Fruit fly (Drosophila melanogaster) whole organism, embryonic: ENCODE measurements around the gene AlaRS.

ENCODE experiments used
- Abd-B ChIP-seq: fragments of 200-800 bp; sonication (Bioruptor generic); optimal IDR thresholded peaks from 2 replicates; lab custom pipeline; 2018; ENCODE audit warnings: missing biosample characterization, mild to moderate bottlenecking, missing genetic modification characterization, moderate library complexity
- B-H1 ChIP-seq: fragments of 200-800 bp; sonication (Bioruptor generic); IDR thresholded peaks from 3 replicates; pipeline ENCODE4 v1.3.6; 2022; ENCODE audit warnings: missing biosample characterization, missing genetic modification characterization
- CG10209 ChIP-seq: fragments of 200-800 bp; sonication (Bioruptor generic); optimal IDR thresholded peaks from 3 replicates; lab custom pipeline; 2017; ENCODE audit warnings: missing biosample characterization, mild to moderate bottlenecking, missing genetic modification characterization, missing genetic modification reagents
- CG10366 ChIP-seq: fragments of 200-800 bp; sonication (Bioruptor generic); IDR thresholded peaks from 2 replicates; pipeline ENCODE4 v1.3.6; 2022; ENCODE audit warnings: missing biosample characterization, missing genetic modification characterization
- CG10979 ChIP-seq: fragments of 200-800 bp; sonication (Bioruptor generic); optimal IDR thresholded peaks from 2 replicates; lab custom pipeline; 2018; ENCODE audit warnings: missing biosample characterization, mild to moderate bottlenecking, missing genetic modification characterization, moderate library complexity
- CG11093 ChIP-seq: fragments of 200-800 bp; sonication (Bioruptor generic); IDR thresholded peaks from 3 replicates; pipeline ENCODE4 v1.3.6; 2022; ENCODE audit warnings: missing biosample characterization, missing genetic modification characterization
- CG1233 ChIP-seq: fragments of 200-800 bp; sonication (Bioruptor generic); optimal IDR thresholded peaks from 4 replicates; lab custom pipeline; 2018; ENCODE audit warnings: missing biosample characterization, mild to moderate bottlenecking, missing genetic modification characterization
- CG13296 ChIP-seq: fragments of 200-800 bp; sonication (Bioruptor generic); optimal IDR thresholded peaks from 3 replicates; lab custom pipeline; 2018; ENCODE audit warnings: missing biosample characterization, mild to moderate bottlenecking, missing genetic modification characterization
- CG17385 ChIP-seq: fragments of 200-800 bp; sonication (Bioruptor generic); optimal IDR thresholded peaks from 3 replicates; lab custom pipeline; 2018; ENCODE audit warnings: missing biosample characterization, mild to moderate bottlenecking, missing genetic modification characterization
- CG17829 ChIP-seq: fragments of 200-800 bp; optimal IDR thresholded peaks from 2 replicates; lab custom pipeline; 2019; ENCODE audit warnings: missing biosample characterization, mild to moderate bottlenecking, missing genetic modification characterization, moderate library complexity
- CG18619 ChIP-seq: fragments of 200-800 bp; sonication (Bioruptor generic); optimal IDR thresholded peaks from 3 replicates; lab custom pipeline; 2017; ENCODE audit warnings: missing biosample characterization, mild to moderate bottlenecking, missing genetic modification characterization
- CG2202 ChIP-seq: fragments of 200-800 bp; sonication (Bioruptor generic); optimal IDR thresholded peaks from 2 replicates; lab custom pipeline; 2018; ENCODE audit warnings: missing biosample characterization, mild to moderate bottlenecking, missing genetic modification characterization
- CG30020 ChIP-seq: fragments of 200-800 bp; optimal IDR thresholded peaks from 2 replicates; lab custom pipeline; 2019; ENCODE audit warnings: missing biosample characterization, mild to moderate bottlenecking, missing genetic modification characterization, moderate library complexity
- CG33557 ChIP-seq: fragments of 200-800 bp; sonication (Bioruptor generic); optimal IDR thresholded peaks from 2 replicates; lab custom pipeline; 2019; ENCODE audit warnings: missing biosample characterization, mild to moderate bottlenecking, missing genetic modification characterization, moderate library complexity
- CG5953 ChIP-seq: fragments of 200-800 bp; sonication (Bioruptor generic); IDR thresholded peaks from 2 replicates; pipeline ENCODE4 v1.3.6; 2022; ENCODE audit warnings: missing biosample characterization, missing genetic modification characterization
- CG8290 ChIP-seq, 3 experiments: fragments of 200-800 bp; sonication (Bioruptor generic); optimal IDR thresholded peaks; 2 replicates each; lab custom pipeline; 2016 to 2019; ENCODE audit warnings: missing biosample characterization in 3 of 3, missing genetic modification characterization in 3 of 3, mild to moderate bottlenecking in 2 of 3, moderate library complexity in 1 of 3
- CG8765 ChIP-seq: fragments of 200-800 bp; sonication (Bioruptor generic); IDR thresholded peaks from 2 replicates; pipeline ENCODE4 v1.3.6; 2022; ENCODE audit warnings: missing biosample characterization, missing genetic modification characterization
- CG9727 ChIP-seq: fragments of 200-800 bp; sonication (Bioruptor generic); optimal IDR thresholded peaks from 3 replicates; lab custom pipeline; 2017; ENCODE audit warnings: missing biosample characterization, mild to moderate bottlenecking, missing genetic modification characterization
- CG9876 ChIP-seq: fragments of 200-800 bp; sonication (Bioruptor generic); optimal IDR thresholded peaks from 2 replicates; lab custom pipeline; 2016; ENCODE audit warnings: missing biosample characterization, missing genetic modification characterization
- D19B ChIP-seq: fragments of 200-800 bp; sonication (Bioruptor generic); optimal IDR thresholded peaks from 2 replicates; lab custom pipeline; 2017; ENCODE audit warnings: missing biosample characterization, mild to moderate bottlenecking, missing genetic modification characterization
- Fer3 ChIP-seq: fragments of 200-800 bp; sonication (Bioruptor generic); optimal IDR thresholded peaks from 2 replicates; lab custom pipeline; 2018; ENCODE audit warnings: missing biosample characterization, mild to moderate bottlenecking, missing genetic modification characterization, moderate library complexity
- Hand ChIP-seq: fragments of 200-800 bp; sonication (Bioruptor generic); optimal IDR thresholded peaks from 2 replicates; lab custom pipeline; 2017; ENCODE audit warnings: mild to moderate bottlenecking, missing biosample characterization, missing genetic modification reagents, missing genetic modification characterization
- HmgZ ChIP-seq: fragments of 200-800 bp; sonication (Bioruptor generic); optimal IDR thresholded peaks from 2 replicates; lab custom pipeline; 2018; ENCODE audit warnings: missing biosample characterization, mild to moderate bottlenecking, missing genetic modification characterization
- Hr51 ChIP-seq, 2 experiments: fragments of 200-800 bp; sonication (Bioruptor generic); optimal IDR thresholded peaks; 2 replicates in 1 of 2; 3 replicates in 1 of 2; lab custom pipeline; 2016 to 2018; ENCODE audit warnings: missing biosample characterization in 2 of 2, missing genetic modification characterization in 2 of 2, mild to moderate bottlenecking in 1 of 2, moderate library complexity in 1 of 2
- Kr ChIP-seq: fragments of 200-800 bp; sonication (Bioruptor generic); optimal IDR thresholded peaks from 2 replicates; lab custom pipeline; 2017; ENCODE audit warnings: missing biosample characterization, mild to moderate bottlenecking, missing genetic modification characterization
- Lim3 ChIP-seq: fragments of 200-800 bp; sonication (Bioruptor generic); IDR thresholded peaks from 2 replicates; pipeline ENCODE4 v1.3.6; 2022; ENCODE audit warnings: missing biosample characterization, missing genetic modification characterization
- Max ChIP-seq: fragments of 200-800 bp; sonication (Bioruptor generic); optimal IDR thresholded peaks from 2 replicates; lab custom pipeline; 2016; ENCODE audit warnings: missing biosample characterization, mild to moderate bottlenecking, missing genetic modification characterization
- Med ChIP-seq: fragments of 200-800 bp; sonication (Bioruptor generic); peaks from one replicate; lab custom pipeline; 2016; ENCODE audit warnings: missing biosample characterization, missing genetic modification characterization, mild to moderate bottlenecking, inconsistent platforms, moderate library complexity
- Pdp1 ChIP-seq, 2 experiments: fragments of 200-800 bp; sonication (Bioruptor generic); optimal IDR thresholded peaks; 3 replicates each; lab custom pipeline; 2016; ENCODE audit warnings: missing biosample characterization in 2 of 2, missing genetic modification characterization in 2 of 2, mild to moderate bottlenecking in 1 of 2, moderate library complexity in 1 of 2
- Scr ChIP-seq: fragments of 200-800 bp; sonication (Bioruptor generic); IDR thresholded peaks from 2 replicates; pipeline ENCODE4 v1.3.6; 2022; ENCODE audit warnings: missing biosample characterization, missing genetic modification characterization; ENCODE audit not compliant: partially characterized antibody
- Spps ChIP-seq: fragments of 200-800 bp; sonication (Bioruptor generic); optimal IDR thresholded peaks from 2 replicates; lab custom pipeline; 2018; ENCODE audit warnings: missing biosample characterization, mild to moderate bottlenecking, missing genetic modification characterization
- Trl ChIP-seq, 3 experiments: fragments of >200 bp in 2 of 3; fragments of 200-800 bp in 1 of 3; sonication (Bioruptor generic) in 1 of 3; optimal IDR thresholded peaks; 2 replicates in 1 of 3; 3 replicates in 2 of 3; lab custom pipeline; 2016 to 2017; ENCODE audit warnings: missing biosample characterization in 1 of 3, missing genetic modification characterization in 1 of 3
- ap ChIP-seq: fragments of 200-800 bp; sonication (Bioruptor generic); IDR thresholded peaks from 2 replicates; pipeline ENCODE4 v1.3.6; 2022; ENCODE audit warnings: missing biosample characterization, missing genetic modification characterization
- bab2 ChIP-seq: fragments of 200-800 bp; sonication (Bioruptor generic); optimal IDR thresholded peaks from 2 replicates; lab custom pipeline; 2016; ENCODE audit warnings: missing biosample characterization, missing genetic modification characterization
- dmrt99B ChIP-seq: fragments of 200-800 bp; sonication (Bioruptor generic); optimal IDR thresholded peaks from 2 replicates; lab custom pipeline; 2018; ENCODE audit warnings: missing biosample characterization, mild to moderate bottlenecking, missing genetic modification characterization, moderate library complexity
- eyg ChIP-seq: fragments of 200-800 bp; sonication (Bioruptor generic); optimal IDR thresholded peaks from 3 replicates; lab custom pipeline; 2016; ENCODE audit warnings: missing biosample characterization, missing genetic modification characterization
- fd3F ChIP-seq: fragments of 200-800 bp; sonication (Bioruptor generic); optimal IDR thresholded peaks from 2 replicates; lab custom pipeline; 2018; ENCODE audit warnings: missing biosample characterization, mild to moderate bottlenecking, missing genetic modification characterization, moderate library complexity
- gfzf ChIP-seq: fragments of 200-800 bp; sonication (Bioruptor generic); optimal IDR thresholded peaks from 2 replicates; lab custom pipeline; 2016; ENCODE audit warnings: missing biosample characterization, mild to moderate bottlenecking, missing genetic modification characterization, moderate library complexity
- jumu ChIP-seq: fragments of 200-800 bp; sonication (Bioruptor generic); optimal IDR thresholded peaks from 3 replicates; lab custom pipeline; 2016; ENCODE audit warnings: missing biosample characterization, missing genetic modification characterization
- lov ChIP-seq, 2 experiments: fragments of 200-800 bp in 1 of 2; fragments of >200 bp in 1 of 2; sonication (Bioruptor generic) in 1 of 2; IDR thresholded peaks in 1 of 2; optimal IDR thresholded peaks in 1 of 2; 2 replicates in 1 of 2; 3 replicates in 1 of 2; pipeline versions ENCODE4 v1.3.6 to Lab custom; 2017 to 2022; ENCODE audit warnings: missing biosample characterization in 1 of 2, missing genetic modification characterization in 1 of 2
- mirr ChIP-seq: fragments of 200-800 bp; sonication (Bioruptor generic); optimal IDR thresholded peaks from 3 replicates; lab custom pipeline; 2018; ENCODE audit warnings: missing biosample characterization, mild to moderate bottlenecking, missing genetic modification characterization
- oc ChIP-seq: fragments of 200-800 bp; sonication (Bioruptor generic); optimal IDR thresholded peaks from 2 replicates; lab custom pipeline; 2018; ENCODE audit warnings: missing biosample characterization, mild to moderate bottlenecking, missing genetic modification characterization, moderate library complexity
- psq ChIP-seq: fragments of 200-800 bp; sonication (Bioruptor generic); optimal IDR thresholded peaks from 2 replicates; lab custom pipeline; 2017; ENCODE audit warnings: missing biosample characterization, missing genetic modification characterization
- pum ChIP-seq: fragments of 200-800 bp; sonication (Bioruptor generic); optimal IDR thresholded peaks from 2 replicates; lab custom pipeline; 2016; ENCODE audit warnings: missing biosample characterization, missing genetic modification characterization
- repo ChIP-seq: fragments of 200-800 bp; sonication (Bioruptor generic); optimal IDR thresholded peaks from 2 replicates; lab custom pipeline; 2016; ENCODE audit warnings: missing biosample characterization, missing genetic modification characterization
- sob ChIP-seq: fragments of 200-800 bp; sonication (Bioruptor generic); IDR thresholded peaks from 2 replicates; pipeline ENCODE4 v1.3.6; 2022; ENCODE audit warnings: missing biosample characterization, missing genetic modification characterization
- trem ChIP-seq: fragments of 200-800 bp; optimal IDR thresholded peaks from 3 replicates; lab custom pipeline; 2019; ENCODE audit warnings: missing biosample characterization, mild to moderate bottlenecking, missing genetic modification characterization, moderate library complexity

AlaRS gene

dm6 chr2L:8364006-8364956 is 17.3 kb downstream of the AlaRS start, which contains the start of the genes RpS13 and CSN8 (continued):
- TF ChIP-seq CG8765 (no peak), Kr (no peak), CG30020 (tag; lab: Kevin White, UChicago) (peak; percentile 64), HmgZ (tag; lab: Kevin White, UChicago) (peak; percentile 36), CG33557 (GFP tag; lab: Kevin White, UChicago) (no peak), CG11093 (GFP tag; lab: Robert Waterston, UW) (no peak), pum (GFP tag; lab: Kevin White, UChicago) (no peak), eyg (no peak), Abd-B (no peak), lov (optimal IDR thresholded peaks at IDR 0.05; lab: Kevin White, UChicago) (no peak), lov (GFP tag; IDR thresholded peaks at IDR 0.05; lab: Robert Waterston, UW) (no peak), gfzf (GFP tag; lab: Kevin White, UChicago) (peak; percentile 85), trem (tag; lab: Kevin White, UChicago) (peak; percentile 87), fd3F (GFP tag; lab: Kevin White, UChicago) (no peak), CG9876 (GFP tag; lab: Kevin White, UChicago) (no peak), mirr (GFP tag; lab: Kevin White, UChicago) (no peak), D19B (GFP tag; lab: Kevin White, UChicago) (no peak), CG5953 (GFP tag; lab: Robert Waterston, UW) (no peak), CG8290 (GFP tag; optimal IDR thresholded peaks at IDR 0.05; lab: Kevin White, UChicago) (no peak), CG8290 (tag; optimal IDR thresholded peaks at IDR 0.05; lab: Kevin White, UChicago) (peak in 1 of 2 experiments; percentile 36), CG10979 (tag; lab: Kevin White, UChicago) (peak; percentile 20), Lim3 (GFP tag; lab: Robert Waterston, UW) (no peak), Hand (no peak), repo (no peak), Scr (GFP tag; lab: Robert Waterston, UW) (peak; percentile 98), ap (GFP tag; lab: Robert Waterston, UW) (no peak), dmrt99B (no peak), bab2 (no peak), CG17829 (peak; percentile 60), CG13296 (GFP tag; lab: Kevin White, UChicago) (peak; percentile 38), Pdp1 (GFP tag; optimal IDR thresholded peaks at IDR 0.05; lab: Kevin White, UChicago) (peak in 1 of 2 experiments; percentile 9), CG10209 (no peak), Med (GFP tag; lab: Kevin White, UChicago) (peak; percentile 61), B-H1 (GFP tag; lab: Robert Waterston, UW) (no peak), Hr51 (GFP tag; optimal IDR thresholded peaks at IDR 0.05; lab: Kevin White, UChicago) (peak in 1 of 2 experiments; percentile 6), CG17385 (peak; percentile 29), sob (GFP tag; lab: Robert Waterston, UW) (peak; percentile 54; the same call in 1 of the 2 replicates), oc (tag; lab: Kevin White, UChicago) (no peak), Spps (no peak), CG10366 (GFP tag; lab: Robert Waterston, UW) (no peak), CG18619 (GFP tag; lab: Kevin White, UChicago) (no peak), jumu (GFP tag; lab: Kevin White, UChicago) (no peak), CG1233 (GFP tag; lab: Kevin White, UChicago) (peak; percentile 12), Trl (optimal IDR thresholded peaks at IDR 0.05; lab: Kevin White, UChicago) (no peak), Trl (GFP tag; optimal IDR thresholded peaks at IDR 0.05; lab: Kevin White, UChicago) (no peak), Max (no peak), CG9727 (GFP tag; lab: Kevin White, UChicago) (peak; percentile 31), psq (GFP tag; lab: Kevin White, UChicago) (no peak), CG2202 (no peak), Fer3 (tag; lab: Kevin White, UChicago) (no peak)
